6 fruit fly cellular contexts compared by ENCODE assay signal in genomic region chrX:17768130-17768697, dm6.
TF ChIP-seq lines count a peak whose summit lies in the region.

Gene unc-4 (plus strand): TSS chrX:17768569.

- peak; percentile 52 to 74 for TF ChIP-seq CTCF in S2 (optimal IDR thresholded peaks at IDR 0.05; lab: Kevin White, UChicago)
- TF ChIP-seq CTCF in whole organism, embryonic (GFP tag; optimal IDR thresholded peaks at IDR 0.05; lab: Kevin White, UChicago): no peak

TF ChIP-seq in whole organism, 6 proteins besides CTCF, POLR2A, EP300 and RAD21:
- no peak for TF ChIP-seq pan (optimal IDR thresholded peaks at IDR 0.05; lab: Kevin White, UChicago)
- no peak for TF ChIP-seq EcR (GFP tag; optimal IDR thresholded peaks at IDR 0.05; lab: Kevin White, UChicago)
- TF ChIP-seq psq (optimal IDR thresholded peaks at IDR 0.05; lab: Kevin White, UChicago): no peak
- peak; percentile 100 for TF ChIP-seq CG8478 (optimal IDR thresholded peaks at IDR 0.05; lab: Kevin White, UChicago)
- peak; percentile 90 for TF ChIP-seq Dll (optimal IDR thresholded peaks at IDR 0.05; lab: Kevin White, UChicago)
- TF ChIP-seq usp (GFP tag; optimal IDR thresholded peaks at IDR 0.05; lab: Kevin White, UChicago): no peak

TF ChIP-seq in whole organism, adult, 20 proteins besides CTCF, POLR2A, EP300 and RAD21:
- TF ChIP-seq CG1620 (GFP tag; optimal IDR thresholded peaks at IDR 0.05; lab: Kevin White, UChicago) (peak; percentile 13), CG14711 (tag; optimal IDR thresholded peaks at IDR 0.05; lab: Kevin White, UChicago) (no peak), pad (GFP tag; optimal IDR thresholded peaks at IDR 0.05; lab: Kevin White, UChicago) (peak; percentile 88)

TF ChIP-seq in whole organism, embryonic, 481 proteins besides CTCF, POLR2A, EP300 and RAD21 (continues in another document):
- TF ChIP-seq lola (GFP tag; optimal IDR thresholded peaks at IDR 0.05; lab: Kevin White, UChicago) (no peak), CG14710 (tag; optimal IDR thresholded peaks at IDR 0.05; lab: Kevin White, UChicago) (no peak), Taf1 (GFP tag; IDR thresholded peaks at IDR 0.05; lab: Robert Waterston, UW) (no peak), ken (GFP tag; IDR thresholded peaks at IDR 0.05; lab: Robert Waterston, UW) (no peak), jigr1 (GFP tag; IDR thresholded peaks at IDR 0.05; lab: Robert Waterston, UW) (no peak), CG11398 (GFP tag; optimal IDR thresholded peaks at IDR 0.05; lab: Kevin White, UChicago) (no peak), fd102C (GFP tag; optimal IDR thresholded peaks at IDR 0.05; lab: Kevin White, UChicago) (no peak), CG1529 (GFP tag; optimal IDR thresholded peaks at IDR 0.05; lab: Kevin White, UChicago) (no peak), CG12071 (GFP tag; optimal IDR thresholded peaks at IDR 0.05; lab: Kevin White, UChicago) (no peak), CG14014 (GFP tag; IDR thresholded peaks at IDR 0.05; lab: Robert Waterston, UW) (no peak), grn (GFP tag; optimal IDR thresholded peaks at IDR 0.05; lab: Kevin White, UChicago) (no peak), CG4854 (GFP tag; optimal IDR thresholded peaks at IDR 0.05; lab: Kevin White, UChicago) (no peak), crp (GFP tag; optimal IDR thresholded peaks at IDR 0.05; lab: Kevin White, UChicago) (no peak), caup (GFP tag; optimal IDR thresholded peaks at IDR 0.05; lab: Kevin White, UChicago; ENCODE audit: severe bottlenecking) (no peak), Oaz (GFP tag; IDR thresholded peaks at IDR 0.05; lab: Robert Waterston, UW) (no peak), CG4617 (GFP tag; optimal IDR thresholded peaks at IDR 0.05; lab: Kevin White, UChicago; ENCODE audit: borderline replicate concordance) (no peak), pan (optimal IDR thresholded peaks at IDR 0.05; lab: Kevin White, UChicago) (no peak), pan (GFP tag; optimal IDR thresholded peaks at IDR 0.05 in 1 of 2, IDR thresholded peaks at IDR 0.05 in 1 of 2) (no peak), nau (GFP tag; optimal IDR thresholded peaks at IDR 0.05; lab: Kevin White, UChicago) (no peak), odd (GFP tag; optimal IDR thresholded peaks at IDR 0.05; lab: Kevin White, UChicago) (no peak), CG16815 (GFP tag; optimal IDR thresholded peaks at IDR 0.05; lab: Kevin White, UChicago) (no peak), hkb (optimal IDR thresholded peaks at IDR 0.05; lab: Kevin White, UChicago) (no peak), hkb (GFP tag; IDR thresholded peaks at IDR 0.05; lab: Robert Waterston, UW) (no peak), Ets97D (GFP tag; optimal IDR thresholded peaks at IDR 0.05; lab: Kevin White, UChicago) (no peak), Scr (GFP tag; IDR thresholded peaks at IDR 0.05; lab: Robert Waterston, UW; ENCODE audit: partially characterized antibody) (peak; percentile 46; the same call in 1 of the 2 replicates), CG6175 (GFP tag; IDR thresholded peaks at IDR 0.05; lab: Robert Waterston, UW) (no peak), Nf-YA (GFP tag; IDR thresholded peaks at IDR 0.05; lab: Robert Waterston, UW) (peak; percentile 97), tup (GFP tag; optimal IDR thresholded peaks at IDR 0.05; lab: Kevin White, UChicago) (no peak)

TF ChIP-seq in whole organism, prepupa, 60 proteins besides CTCF, POLR2A, EP300 and RAD21:
- TF ChIP-seq Sox15 (GFP tag; optimal IDR thresholded peaks at IDR 0.05; lab: Kevin White, UChicago) (no peak), Hr38 (GFP tag; optimal IDR thresholded peaks at IDR 0.05; lab: Kevin White, UChicago) (no peak), Sox14 (GFP tag; optimal IDR thresholded peaks at IDR 0.05; lab: Kevin White, UChicago) (peak; percentile 8), CG8632 (GFP tag; optimal IDR thresholded peaks at IDR 0.05; lab: Kevin White, UChicago) (no peak), fkh (GFP tag; optimal IDR thresholded peaks at IDR 0.05; lab: Kevin White, UChicago) (no peak), CG16779 (tag; optimal IDR thresholded peaks at IDR 0.05; lab: Kevin White, UChicago) (no peak), OdsH (GFP tag; optimal IDR thresholded peaks at IDR 0.05; lab: Kevin White, UChicago) (no peak), svp (GFP tag; lab: Kevin White, UChicago) (no peak), dac (GFP tag; optimal IDR thresholded peaks at IDR 0.05; lab: Kevin White, UChicago) (no peak), dsx (GFP tag; optimal IDR thresholded peaks at IDR 0.05; lab: Kevin White, UChicago; ENCODE audit: poor library complexity, severe bottlenecking) (peak; percentile 10), Blimp-1 (GFP tag; optimal IDR thresholded peaks at IDR 0.05; lab: Kevin White, UChicago) (no peak), CG8319 (GFP tag; optimal IDR thresholded peaks at IDR 0.05; lab: Kevin White, UChicago) (no peak), salr (GFP tag; optimal IDR thresholded peaks at IDR 0.05; lab: Kevin White, UChicago) (no peak), eg (GFP tag; IDR thresholded peaks at IDR 0.05; lab: Robert Waterston, UW) (no peak), CG3919 (GFP tag; optimal IDR thresholded peaks at IDR 0.05; lab: Kevin White, UChicago) (no peak), Hr39 (GFP tag; optimal IDR thresholded peaks at IDR 0.05; lab: Kevin White, UChicago) (no peak), CG10631 (GFP tag; optimal IDR thresholded peaks at IDR 0.05; lab: Kevin White, UChicago) (no peak)

TF ChIP-seq in whole organism, wandering third instar larva, 38 proteins besides CTCF, POLR2A, EP300 and RAD21:
- no peak for TF ChIP-seq woc (GFP tag; optimal IDR thresholded peaks at IDR 0.05; lab: Kevin White, UChicago)
- TF ChIP-seq ey (GFP tag; optimal IDR thresholded peaks at IDR 0.05; lab: Kevin White, UChicago): no peak
- TF ChIP-seq foxo (GFP tag; optimal IDR thresholded peaks at IDR 0.05; lab: Kevin White, UChicago): no peak
- no peak for TF ChIP-seq usp (GFP tag; optimal IDR thresholded peaks at IDR 0.05; lab: Kevin White, UChicago)
- no peak for TF ChIP-seq fru (GFP tag; optimal IDR thresholded peaks at IDR 0.05; lab: Kevin White, UChicago)
- peak; percentile 20 for TF ChIP-seq psq (GFP tag; optimal IDR thresholded peaks at IDR 0.05; lab: Kevin White, UChicago)
- TF ChIP-seq pan (optimal IDR thresholded peaks at IDR 0.05; lab: Kevin White, UChicago): no peak
- TF ChIP-seq CG9705 (GFP tag; optimal IDR thresholded peaks at IDR 0.05; lab: Kevin White, UChicago): no peak
- TF ChIP-seq Dif (GFP tag; optimal IDR thresholded peaks at IDR 0.05; lab: Kevin White, UChicago; ENCODE audit: partially characterized antibody): peak; percentile 33
- no peak for TF ChIP-seq sv (GFP tag; optimal IDR thresholded peaks at IDR 0.05; lab: Kevin White, UChicago)
- no peak for TF ChIP-seq br (GFP tag; optimal IDR thresholded peaks at IDR 0.05; lab: Kevin White, UChicago)
- peak; percentile 20 for TF ChIP-seq h (GFP tag; optimal IDR thresholded peaks at IDR 0.05; lab: Kevin White, UChicago)
- TF ChIP-seq Vsx2 (GFP tag; optimal IDR thresholded peaks at IDR 0.05; lab: Kevin White, UChicago; ENCODE audit: partially characterized antibody): peak; percentile 58
- no peak for TF ChIP-seq sage (GFP tag; optimal IDR thresholded peaks at IDR 0.05; lab: Kevin White, UChicago)
- TF ChIP-seq Hr78 (GFP tag; optimal IDR thresholded peaks at IDR 0.05; lab: Kevin White, UChicago): no peak
- no peak for TF ChIP-seq Hr83 (GFP tag; optimal IDR thresholded peaks at IDR 0.05; lab: Kevin White, UChicago; ENCODE audit: poor library complexity, severe bottlenecking)
- TF ChIP-seq dl (GFP tag; optimal IDR thresholded peaks at IDR 0.05; lab: Kevin White, UChicago; ENCODE audit: insufficient read depth in 1 of 2, partially characterized antibody in 2 of 2): peak in 1 of 2 experiments; percentile 30
- no peak for TF ChIP-seq rgr (GFP tag; optimal IDR thresholded peaks at IDR 0.05; lab: Kevin White, UChicago)
- no peak for TF ChIP-seq HLH106 (tag; optimal IDR thresholded peaks at IDR 0.05; lab: Kevin White, UChicago)
- no peak for TF ChIP-seq tai (GFP tag; optimal IDR thresholded peaks at IDR 0.05; lab: Kevin White, UChicago)
- TF ChIP-seq dmrt93B (GFP tag; optimal IDR thresholded peaks at IDR 0.05; lab: Kevin White, UChicago): no peak
- peak; percentile 2 for TF ChIP-seq Myc (optimal IDR thresholded peaks at IDR 0.05; lab: Kevin White, UChicago)
- TF ChIP-seq lola (GFP tag; optimal IDR thresholded peaks at IDR 0.05; lab: Kevin White, UChicago): no peak
- no peak for TF ChIP-seq CG32264 (GFP tag; optimal IDR thresholded peaks at IDR 0.05; lab: Kevin White, UChicago)
- TF ChIP-seq Dfd (GFP tag; optimal IDR thresholded peaks at IDR 0.05; lab: Kevin White, UChicago): no peak
- no peak for TF ChIP-seq N (GFP tag; optimal IDR thresholded peaks at IDR 0.05; lab: Kevin White, UChicago)
- no peak for TF ChIP-seq dsf (GFP tag; optimal IDR thresholded peaks at IDR 0.05; lab: Kevin White, UChicago; ENCODE audit: borderline replicate concordance)
- no peak for TF ChIP-seq Jra (GFP tag; optimal IDR thresholded peaks at IDR 0.05; lab: Kevin White, UChicago)
- no peak for TF ChIP-seq Mio (GFP tag; optimal IDR thresholded peaks at IDR 0.05; lab: Kevin White, UChicago)
- TF ChIP-seq Abd-B (GFP tag; optimal IDR thresholded peaks at IDR 0.05; lab: Kevin White, UChicago): no peak
- no peak for TF ChIP-seq OdsH (GFP tag; optimal IDR thresholded peaks at IDR 0.05; lab: Kevin White, UChicago)
- no peak for TF ChIP-seq jim (GFP tag; optimal IDR thresholded peaks at IDR 0.05; lab: Kevin White, UChicago)
- no peak for TF ChIP-seq Hnf4 (GFP tag; optimal IDR thresholded peaks at IDR 0.05; lab: Kevin White, UChicago)
- no peak for TF ChIP-seq Sp1 (GFP tag; optimal IDR thresholded peaks at IDR 0.05; lab: Kevin White, UChicago)
- TF ChIP-seq GATAd (GFP tag; optimal IDR thresholded peaks at IDR 0.05; lab: Kevin White, UChicago): no peak
